Worm (Caenorhabditis elegans) whole organism, midembryonic: ENCODE results near the gene T24D5.3.

Experiments
- T22C8.4 ChIP-seq: fragments of 200-800 bp; sonication (Bioruptor generic); IDR thresholded peaks from 2 replicates; pipeline ENCODE4 v1.3.6; 2022; ENCODE audit warnings: missing genetic modification characterization, missing compliant biosample characterization
- cog-1 ChIP-seq: sonication (generic microtip); optimal IDR thresholded peaks from 2 replicates; lab custom pipeline; 2016; ENCODE audit warnings: missing genetic modification characterization, missing compliant biosample characterization
- flt-1 ChIP-seq: fragments of 200-800 bp; sonication (Bioruptor generic); IDR thresholded peaks from 2 replicates; pipeline ENCODE4 v1.3.6; 2022; ENCODE audit warnings: missing genetic modification characterization, missing compliant biosample characterization
- klf-2 ChIP-seq: fragments of 200-800 bp; sonication (Bioruptor generic); conservative IDR thresholded peaks from 2 replicates; pipeline ENCODE4 v1.3.6; 2022; ENCODE audit warnings: missing genetic modification reagents, missing genetic modification characterization, missing compliant biosample characterization
- med-1 ChIP-seq: sonication (generic microtip); optimal IDR thresholded peaks from 2 replicates; lab custom pipeline; 2017; ENCODE audit warnings: missing genetic modification characterization, mild to moderate bottlenecking, missing compliant biosample characterization, antibody characterized with exemption, missing genetic modification reagents; ENCODE audit not compliant: insufficient read depth
- ref-1 ChIP-seq: fragments of 200-800 bp; sonication (Bioruptor generic); conservative IDR thresholded peaks from 2 replicates; pipeline ENCODE4 v1.3.6; 2022; ENCODE audit warnings: missing genetic modification reagents, missing genetic modification characterization, missing compliant biosample characterization
- tab-1 ChIP-seq: fragments of 200-800 bp; sonication (Bioruptor generic); IDR thresholded peaks from 2 replicates; pipeline ENCODE4 v1.3.6; 2022; ENCODE audit warnings: missing genetic modification characterization, missing compliant biosample characterization
- ztf-23 ChIP-seq: fragments of 200-800 bp; sonication (Bioruptor generic); IDR thresholded peaks from 2 replicates; pipeline ENCODE4 v1.3.6; 2022; ENCODE audit warnings: missing genetic modification reagents, missing genetic modification characterization, missing compliant biosample characterization
- ztf-29 ChIP-seq: fragments of 200-800 bp; sonication (Bioruptor generic); IDR thresholded peaks from 2 replicates; pipeline ENCODE4 v1.3.6; 2022; ENCODE audit warnings: missing genetic modification reagents, missing genetic modification characterization, missing compliant biosample characterization

ce11 chrX:12627797-12628196 is 47.9 kb downstream of the T24D5.3 start:
- no peak for TF ChIP-seq cog-1 (tag; lab: Kevin White, UChicago)
- TF ChIP-seq tab-1 (GFP tag; lab: Robert Waterston, UW): no peak
- TF ChIP-seq flt-1 (GFP tag; lab: Robert Waterston, UW): no peak
- no peak for TF ChIP-seq med-1 (GFP tag; lab: Kevin White, UChicago)
- no peak for TF ChIP-seq ref-1 (GFP tag; lab: Robert Waterston, UW)
- no peak for TF ChIP-seq klf-2 (GFP tag; lab: Robert Waterston, UW)
- no peak for TF ChIP-seq T22C8.4 (GFP tag; lab: Robert Waterston, UW)
- TF ChIP-seq ztf-23 (GFP tag; lab: Robert Waterston, UW): no peak
- TF ChIP-seq ztf-29 (GFP tag; lab: Robert Waterston, UW): no peak
